Fruit fly (Drosophila melanogaster) whole organism, embryonic: ENCODE results near the gene CG45002.

Source experiments
- Bteb2 ChIP-seq: fragments of 200-800 bp; sonication (Bioruptor generic); optimal IDR thresholded peaks from 2 replicates; lab custom pipeline; 2016; ENCODE audit warnings: missing biosample characterization, missing genetic modification characterization
- CG11398 ChIP-seq: fragments of 200-800 bp; sonication (Bioruptor generic); optimal IDR thresholded peaks from 2 replicates; lab custom pipeline; 2016; ENCODE audit warnings: missing biosample characterization, missing genetic modification characterization
- CG11723 ChIP-seq: fragments of 200-800 bp; sonication (Bioruptor generic); optimal IDR thresholded peaks from 2 replicates; lab custom pipeline; 2017; ENCODE audit warnings: missing biosample characterization, mild to moderate bottlenecking, missing genetic modification characterization
- CG12104 ChIP-seq: fragments of 200-800 bp; sonication (Bioruptor generic); optimal IDR thresholded peaks from 3 replicates; lab custom pipeline; 2016; ENCODE audit warnings: missing biosample characterization, missing genetic modification characterization
- CG12391 ChIP-seq: fragments of 200-800 bp; sonication (Bioruptor generic); optimal IDR thresholded peaks from 3 replicates; lab custom pipeline; 2018; ENCODE audit warnings: missing biosample characterization, mild to moderate bottlenecking, missing genetic modification characterization, moderate library complexity
- CG13287 ChIP-seq: fragments of 200-800 bp; sonication (Bioruptor generic); IDR thresholded peaks from 2 replicates; pipeline ENCODE4 v1.3.6; 2022; ENCODE audit warnings: missing biosample characterization, missing genetic modification characterization; ENCODE audit not compliant: partially characterized antibody
- CG14441 ChIP-seq: fragments of 200-800 bp; sonication (Bioruptor generic); IDR thresholded peaks from 2 replicates; pipeline ENCODE4 v1.3.6; 2022; ENCODE audit warnings: missing biosample characterization, missing genetic modification characterization
- CG14965 ChIP-seq: fragments of 200-800 bp; sonication (Bioruptor generic); optimal IDR thresholded peaks from 2 replicates; lab custom pipeline; 2016; ENCODE audit warnings: missing biosample characterization, missing genetic modification characterization, borderline replicate concordance
- CG16863 ChIP-seq: fragments of 200-800 bp; sonication (Bioruptor generic); optimal IDR thresholded peaks from 3 replicates; lab custom pipeline; 2016; ENCODE audit warnings: missing biosample characterization, missing genetic modification characterization
- CG17186 ChIP-seq: fragments of 200-800 bp; sonication (Bioruptor generic); optimal IDR thresholded peaks from 3 replicates; lab custom pipeline; 2017; ENCODE audit warnings: missing biosample characterization, missing genetic modification reagents, missing genetic modification characterization
- CG17359 ChIP-seq: fragments of 200-800 bp; sonication (Bioruptor generic); optimal IDR thresholded peaks from 3 replicates; lab custom pipeline; 2018; ENCODE audit warnings: missing biosample characterization, mild to moderate bottlenecking, missing genetic modification characterization, moderate library complexity
- CG1792 ChIP-seq: fragments of 200-800 bp; sonication (Bioruptor generic); optimal IDR thresholded peaks from 2 replicates; lab custom pipeline; 2016; ENCODE audit warnings: missing biosample characterization, missing genetic modification characterization
- CG18619 ChIP-seq: fragments of 200-800 bp; sonication (Bioruptor generic); optimal IDR thresholded peaks from 3 replicates; lab custom pipeline; 2017; ENCODE audit warnings: missing biosample characterization, mild to moderate bottlenecking, missing genetic modification characterization
- CG2120 ChIP-seq: fragments of 200-800 bp; sonication (Bioruptor generic); optimal IDR thresholded peaks from 3 replicates; lab custom pipeline; 2016; ENCODE audit warnings: missing biosample characterization, missing genetic modification characterization
- CG2889 ChIP-seq: fragments of 200-800 bp; sonication (Bioruptor generic); IDR thresholded peaks from 3 replicates; pipeline ENCODE4 v1.3.6; 2022; ENCODE audit warnings: missing biosample characterization, missing genetic modification characterization
- CG31441 ChIP-seq: fragments of 200-800 bp; sonication (Bioruptor generic); IDR thresholded peaks from 2 replicates; pipeline ENCODE4 v1.3.6; 2022; ENCODE audit warnings: missing biosample characterization, missing genetic modification characterization
- CG34422 ChIP-seq: fragments of 200-800 bp; sonication (Bioruptor generic); IDR thresholded peaks from 3 replicates; pipeline ENCODE4 v1.3.6; 2022; ENCODE audit warnings: missing biosample characterization, missing genetic modification characterization
- CG4282 ChIP-seq: fragments of 200-800 bp; sonication (Bioruptor generic); optimal IDR thresholded peaks from 2 replicates; lab custom pipeline; 2016; ENCODE audit warnings: missing biosample characterization, missing genetic modification characterization
- CG4707 ChIP-seq: fragments of 200-800 bp; sonication (Bioruptor generic); optimal IDR thresholded peaks from 2 replicates; lab custom pipeline; 2018; ENCODE audit warnings: missing biosample characterization, mild to moderate bottlenecking, missing genetic modification characterization, moderate library complexity
- CG4820 ChIP-seq: fragments of 200-800 bp; sonication (Bioruptor generic); optimal IDR thresholded peaks from 3 replicates; lab custom pipeline; 2016; ENCODE audit warnings: missing biosample characterization, missing genetic modification characterization
- CG8944 ChIP-seq: fragments of 200-800 bp; sonication (Bioruptor generic); optimal IDR thresholded peaks from 3 replicates; lab custom pipeline; 2016; ENCODE audit warnings: missing biosample characterization, missing genetic modification characterization
- Doc2 ChIP-seq: fragments of 200-800 bp; sonication (Bioruptor generic); IDR thresholded peaks from 2 replicates; pipeline ENCODE4 v1.3.6; 2022; ENCODE audit warnings: missing biosample characterization, missing genetic modification characterization
- E2f2 ChIP-seq: fragments of 200-800 bp; sonication (Bioruptor generic); IDR thresholded peaks from 2 replicates; pipeline ENCODE4 v1.3.6; 2022; ENCODE audit warnings: missing biosample characterization, missing genetic modification characterization
- GATAe ChIP-seq: fragments of 200-800 bp; sonication (Bioruptor generic); conservative IDR thresholded peaks from 2 replicates; pipeline ENCODE4 v1.3.6; 2022; ENCODE audit warnings: missing biosample characterization, missing genetic modification characterization
- HHEX ChIP-seq: fragments of 200-800 bp; sonication (Bioruptor generic); optimal IDR thresholded peaks from 3 replicates; lab custom pipeline; 2017; ENCODE audit warnings: missing biosample characterization, mild to moderate bottlenecking, missing genetic modification characterization, missing genetic modification reagents
- Oli ChIP-seq: fragments of 200-800 bp; sonication (Bioruptor generic); optimal IDR thresholded peaks from 2 replicates; lab custom pipeline; 2018; ENCODE audit warnings: missing biosample characterization, mild to moderate bottlenecking, missing genetic modification characterization, moderate library complexity
- Opbp ChIP-seq: fragments of 200-800 bp; sonication (Bioruptor generic); IDR thresholded peaks from 3 replicates; pipeline ENCODE4 v1.3.6; 2022; ENCODE audit warnings: missing biosample characterization, missing genetic modification characterization; ENCODE audit not compliant: partially characterized antibody
- Scr ChIP-seq: fragments of 200-800 bp; sonication (Bioruptor generic); IDR thresholded peaks from 2 replicates; pipeline ENCODE4 v1.3.6; 2022; ENCODE audit warnings: missing biosample characterization, missing genetic modification characterization; ENCODE audit not compliant: partially characterized antibody
- chif ChIP-seq, 2 experiments: fragments of 200-800 bp; sonication (Bioruptor generic); optimal IDR thresholded peaks; 3 replicates each; lab custom pipeline; 2016; ENCODE audit warnings: missing biosample characterization in 2 of 2, missing genetic modification characterization in 2 of 2
- disco-r ChIP-seq: fragments of 200-800 bp; sonication (Bioruptor generic); optimal IDR thresholded peaks from 2 replicates; lab custom pipeline; 2016; ENCODE audit warnings: missing biosample characterization, missing genetic modification characterization
- ems ChIP-seq: fragments of 200-800 bp; sonication (Bioruptor generic); optimal IDR thresholded peaks from 3 replicates; lab custom pipeline; 2016; ENCODE audit warnings: missing biosample characterization, missing genetic modification characterization
- eve ChIP-seq, 2 experiments: fragments of >200 bp; optimal IDR thresholded peaks; 2 replicates each; lab custom pipeline; 2017; ENCODE audit warnings: missing biosample characterization in 2 of 2, missing genetic modification characterization in 2 of 2
- fd64A ChIP-seq: fragments of 200-800 bp; sonication (Bioruptor generic); optimal IDR thresholded peaks from 3 replicates; lab custom pipeline; 2018; ENCODE audit warnings: missing biosample characterization, mild to moderate bottlenecking, missing genetic modification characterization
- grau ChIP-seq: fragments of 200-800 bp; optimal IDR thresholded peaks from 3 replicates; lab custom pipeline; 2019; ENCODE audit warnings: missing biosample characterization, mild to moderate bottlenecking, missing genetic modification characterization, moderate library complexity
- ham ChIP-seq: fragments of 200-800 bp; sonication (Bioruptor generic); IDR thresholded peaks from 2 replicates; pipeline ENCODE4 v1.3.6; 2022; ENCODE audit warnings: missing biosample characterization, missing genetic modification characterization
- hb ChIP-seq: fragments of 200-800 bp; sonication (Bioruptor generic); IDR thresholded peaks from 3 replicates; pipeline ENCODE4 v1.3.6; 2022; ENCODE audit warnings: missing biosample characterization, missing genetic modification characterization; ENCODE audit not compliant: partially characterized antibody
- lab ChIP-seq: fragments of 200-800 bp; sonication (Bioruptor generic); optimal IDR thresholded peaks from 3 replicates; lab custom pipeline; 2017; ENCODE audit warnings: missing biosample characterization, missing genetic modification characterization, mild to moderate bottlenecking, moderate library complexity, missing genetic modification reagents
- lilli ChIP-seq: fragments of 200-800 bp; sonication (Bioruptor generic); optimal IDR thresholded peaks from 3 replicates; lab custom pipeline; 2016; ENCODE audit warnings: missing biosample characterization, missing genetic modification characterization
- org-1 ChIP-seq: fragments of 200-800 bp; sonication (Bioruptor generic); optimal IDR thresholded peaks from 2 replicates; lab custom pipeline; 2017; ENCODE audit warnings: missing biosample characterization, missing genetic modification characterization
- pb ChIP-seq: fragments of 200-800 bp; sonication (Bioruptor generic); optimal IDR thresholded peaks from 3 replicates; lab custom pipeline; 2016; ENCODE audit warnings: missing biosample characterization, missing genetic modification characterization
- pita ChIP-seq: fragments of 200-800 bp; sonication (Bioruptor generic); optimal IDR thresholded peaks from 2 replicates; lab custom pipeline; 2017; ENCODE audit warnings: missing biosample characterization, mild to moderate bottlenecking, missing genetic modification characterization
- scrt ChIP-seq: fragments of 200-800 bp; sonication (Bioruptor generic); optimal IDR thresholded peaks from 2 replicates; lab custom pipeline; 2018; ENCODE audit warnings: missing biosample characterization, mild to moderate bottlenecking, missing genetic modification characterization, moderate library complexity
- sd ChIP-seq: fragments of 200-800 bp; sonication (Bioruptor generic); optimal IDR thresholded peaks from 3 replicates; lab custom pipeline; 2018; ENCODE audit warnings: missing biosample characterization, mild to moderate bottlenecking, missing genetic modification characterization, moderate library complexity
- sim ChIP-seq: fragments of 200-800 bp; sonication (Bioruptor generic); IDR thresholded peaks from 2 replicates; pipeline ENCODE4 v1.3.6; 2022; ENCODE audit warnings: missing biosample characterization, missing genetic modification characterization
- slbo ChIP-seq: fragments of 200-800 bp; sonication (Bioruptor generic); IDR thresholded peaks from 2 replicates; pipeline ENCODE4 v1.3.6; 2022; ENCODE audit warnings: missing biosample characterization, missing genetic modification characterization
- sob ChIP-seq: fragments of 200-800 bp; sonication (Bioruptor generic); IDR thresholded peaks from 2 replicates; pipeline ENCODE4 v1.3.6; 2022; ENCODE audit warnings: missing biosample characterization, missing genetic modification characterization
- tio ChIP-seq: fragments of 200-800 bp; sonication (Bioruptor generic); optimal IDR thresholded peaks from 2 replicates; lab custom pipeline; 2017; ENCODE audit warnings: missing biosample characterization, missing genetic modification characterization, inconsistent platforms
- tll ChIP-seq, 2 experiments: fragments of 200-800 bp in 1 of 2; fragments of >200 bp in 1 of 2; sonication (Bioruptor generic) in 1 of 2; optimal IDR thresholded peaks; 2 replicates each; lab custom pipeline; 2017 to 2019; ENCODE audit warnings: missing biosample characterization in 2 of 2, missing genetic modification characterization in 2 of 2, mild to moderate bottlenecking in 1 of 2, moderate library complexity in 1 of 2
- toy ChIP-seq: fragments of 200-800 bp; sonication (Bioruptor generic); IDR thresholded peaks from 2 replicates; pipeline ENCODE4 v1.3.6; 2022; ENCODE audit warnings: missing biosample characterization, missing genetic modification characterization
- trem ChIP-seq: fragments of 200-800 bp; optimal IDR thresholded peaks from 3 replicates; lab custom pipeline; 2019; ENCODE audit warnings: missing biosample characterization, mild to moderate bottlenecking, missing genetic modification characterization, moderate library complexity
- usp ChIP-seq: fragments of >200 bp; optimal IDR thresholded peaks from 2 replicates; lab custom pipeline; 2017; ENCODE audit warnings: missing biosample characterization, missing genetic modification characterization

The CG45002 gene

DNA sequence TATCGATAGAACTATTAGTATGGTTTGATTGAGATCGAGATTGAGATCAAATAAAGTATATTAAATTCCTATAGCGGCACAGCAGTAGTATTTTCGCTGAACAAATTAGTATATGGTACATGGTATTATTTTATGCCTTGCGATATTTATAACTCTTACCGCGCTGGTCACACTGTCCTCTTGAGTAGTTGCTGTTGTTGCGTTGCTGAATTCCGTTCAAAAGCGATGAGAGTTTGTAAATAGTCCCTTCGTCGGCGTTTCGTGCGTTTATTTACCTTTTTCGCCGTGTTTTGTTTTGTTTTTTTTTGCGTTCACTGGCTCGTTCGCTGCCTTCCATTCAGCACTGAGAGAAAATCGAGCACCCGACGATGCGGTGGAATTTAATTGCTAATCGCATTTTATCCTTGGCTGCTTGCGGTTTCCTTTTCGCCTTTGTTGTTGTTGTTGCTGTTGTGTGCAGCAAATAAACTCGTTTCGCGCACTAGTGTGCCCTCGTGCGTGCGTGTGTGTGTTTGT lies 40.9 kb upstream of the CG45002 start, which contains the start of gene CG5004 (continued):
- TF ChIP-seq CG16863 (GFP tag; lab: Kevin White, UChicago) (no peak), CG34422 (GFP tag; lab: Robert Waterston, UW) (peak; percentile 78; the same call in 1 of the 3 replicates), hb (GFP tag; lab: Robert Waterston, UW) (peak; percentile 29; the same call in 2 of the 3 replicates), CG14965 (GFP tag; lab: Kevin White, UChicago) (no peak), fd64A (no peak), disco-r (no peak), CG13287 (GFP tag; lab: Robert Waterston, UW) (peak; percentile 66), CG18619 (GFP tag; lab: Kevin White, UChicago) (no peak), sob (GFP tag; lab: Robert Waterston, UW) (no peak), usp (GFP tag; lab: Kevin White, UChicago) (no peak), CG4707 (GFP tag; lab: Kevin White, UChicago) (no peak), CG1792 (GFP tag; lab: Kevin White, UChicago) (no peak), sd (peak; percentile 72), HHEX (GFP tag; lab: Kevin White, UChicago) (peak; percentile 9), CG2889 (GFP tag; lab: Robert Waterston, UW) (no peak), Opbp (peak; percentile 59; the same call in 2 of the 3 replicates), CG31441 (no peak), sim (GFP tag; lab: Robert Waterston, UW) (no peak), ham (no peak), Scr (GFP tag; lab: Robert Waterston, UW) (peak; percentile 58), CG8944 (GFP tag; lab: Kevin White, UChicago) (no peak), CG2120 (GFP tag; lab: Kevin White, UChicago) (no peak), Doc2 (GFP tag; lab: Robert Waterston, UW) (no peak), org-1 (GFP tag; lab: Kevin White, UChicago) (no peak), CG17359 (tag; lab: Kevin White, UChicago) (no peak), CG12391 (peak; percentile 10), Oli (tag; lab: Kevin White, UChicago) (no peak), CG12104 (GFP tag; lab: Kevin White, UChicago) (no peak), CG14441 (0 out of 2 replicates have a peak, but pooled peaks have one; percentile 16), tll (GFP tag; optimal IDR thresholded peaks at IDR 0.05; lab: Kevin White, UChicago) (no peak), grau (tag; lab: Kevin White, UChicago) (no peak), pita (GFP tag; lab: Kevin White, UChicago) (no peak), tio (no peak), toy (GFP tag; lab: Robert Waterston, UW) (no peak), Bteb2 (GFP tag; lab: Kevin White, UChicago) (no peak), CG4282 (GFP tag; lab: Kevin White, UChicago) (no peak), scrt (GFP tag; lab: Kevin White, UChicago) (no peak), eve (GFP tag; optimal IDR thresholded peaks at IDR 0.05; lab: Kevin White, UChicago) (no peak), lab (GFP tag; lab: Kevin White, UChicago) (peak; percentile 0), slbo (no peak), chif (GFP tag; optimal IDR thresholded peaks at IDR 0.05; lab: Kevin White, UChicago) (no peak), ems (GFP tag; lab: Kevin White, UChicago) (no peak), CG11398 (GFP tag; lab: Kevin White, UChicago) (no peak), CG4820 (GFP tag; lab: Kevin White, UChicago) (no peak), lilli (no peak), pb (GFP tag; lab: Kevin White, UChicago) (no peak), CG11723 (peak; percentile 2), trem (no peak), GATAe (GFP tag; lab: Robert Waterston, UW) (no peak), E2f2 (GFP tag; lab: Robert Waterston, UW) (peak; percentile 56), CG17186 (no peak)
